Fruit fly (Drosophila melanogaster): ENCODE data around the gene eRF1.

- TF ChIP-seq Gug (GFP tag; IDR thresholded peaks at IDR 0.05), result no peak
- TF ChIP-seq Sox102F (GFP tag; optimal IDR thresholded peaks at IDR 0.05), result no peak
- no peak for TF ChIP-seq CG10147 (GFP tag; optimal IDR thresholded peaks at IDR 0.05)
- TF ChIP-seq CG2129 (GFP tag; IDR thresholded peaks at IDR 0.05; ENCODE audit: partially characterized antibody), result no peak
- no peak for TF ChIP-seq CG13424 (tag; optimal IDR thresholded peaks at IDR 0.05)
- no peak for TF ChIP-seq tna (GFP tag; IDR thresholded peaks at IDR 0.05; ENCODE audit: partially characterized antibody)
- TF ChIP-seq pan (optimal IDR thresholded peaks at IDR 0.05), result no peak
- TF ChIP-seq pan (GFP tag; optimal IDR thresholded peaks at IDR 0.05 in 1 of 2, IDR thresholded peaks at IDR 0.05 in 1 of 2), result no peak
- no peak for TF ChIP-seq CG11695 (GFP tag; IDR thresholded peaks at IDR 0.05)
Observed at dm6 chr3L:20385006-20385405, 36.9 kb downstream of the eRF1 start.

Measured in whole organism, embryonic.